Worm (Caenorhabditis elegans): ENCODE data around the gene ZK892.6.

Gene ZK892.6

ce11 chrII:9980077-9980631 is at the start of gene ZK892.6:
Gene ZK892.6, minus strand, starts transcription at chrII:9980127.
- TF ChIP-seq klf-2 (GFP tag; conservative IDR thresholded peaks at IDR 0.05) (no peak), tab-1 (GFP tag; IDR thresholded peaks at IDR 0.05) (no peak)

- TF ChIP-seq T22C8.4 (GFP tag; IDR thresholded peaks at IDR 0.05) (no peak), ztf-23 (GFP tag; IDR thresholded peaks at IDR 0.05) (no peak), cog-1 (tag; optimal IDR thresholded peaks at IDR 0.05) (no peak)
Observed at ce11 chrII:10029044-10029443, 49.1 kb upstream of the ZK892.6 start.

- no peak for TF ChIP-seq cog-1 (tag; optimal IDR thresholded peaks at IDR 0.05)
- no peak for TF ChIP-seq ztf-23 (GFP tag; IDR thresholded peaks at IDR 0.05)
- TF ChIP-seq tab-1 (GFP tag; IDR thresholded peaks at IDR 0.05), result no peak
- TF ChIP-seq ztf-29 (GFP tag; IDR thresholded peaks at IDR 0.05), result no peak
- no peak for TF ChIP-seq T22C8.4 (GFP tag; IDR thresholded peaks at IDR 0.05)
- TF ChIP-seq ref-1 (GFP tag; conservative IDR thresholded peaks at IDR 0.05), result no peak
- TF ChIP-seq med-1 (GFP tag; optimal IDR thresholded peaks at IDR 0.05; ENCODE audit: insufficient read depth), result no peak
- TF ChIP-seq klf-2 (GFP tag; conservative IDR thresholded peaks at IDR 0.05), result no peak
- no peak for TF ChIP-seq flt-1 (GFP tag; IDR thresholded peaks at IDR 0.05)
Observed at ce11 chrII:10028195-10028594, 48.3 kb upstream of the ZK892.6 start, which contains the start of gene F52H3.6. Gene F52H3.6, minus strand, starts transcription at chrII:10028422.

- TF ChIP-seq med-1 (GFP tag; optimal IDR thresholded peaks at IDR 0.05; ENCODE audit: insufficient read depth) (no peak), cog-1 (tag; optimal IDR thresholded peaks at IDR 0.05) (no peak), ztf-29 (GFP tag; IDR thresholded peaks at IDR 0.05) (no peak), flt-1 (GFP tag; IDR thresholded peaks at IDR 0.05) (no peak), klf-2 (GFP tag; conservative IDR thresholded peaks at IDR 0.05) (no peak), tab-1 (GFP tag; IDR thresholded peaks at IDR 0.05) (no peak), ztf-23 (GFP tag; IDR thresholded peaks at IDR 0.05) (no peak), ref-1 (GFP tag; conservative IDR thresholded peaks at IDR 0.05) (no peak), T22C8.4 (GFP tag; IDR thresholded peaks at IDR 0.05) (no peak)
Observed at ce11 chrII:10025059-10025458, 45.1 kb upstream of the ZK892.6 start.

ce11 chrII:10021749-10022148 is 41.8 kb upstream of the ZK892.6 start:
- no peak for TF ChIP-seq ztf-29 (GFP tag; IDR thresholded peaks at IDR 0.05)
- TF ChIP-seq tab-1 (GFP tag; IDR thresholded peaks at IDR 0.05), result no peak
- no peak for TF ChIP-seq ref-1 (GFP tag; conservative IDR thresholded peaks at IDR 0.05)
- TF ChIP-seq cog-1 (tag; optimal IDR thresholded peaks at IDR 0.05), result no peak
- TF ChIP-seq T22C8.4 (GFP tag; IDR thresholded peaks at IDR 0.05), result no peak
- no peak for TF ChIP-seq flt-1 (GFP tag; IDR thresholded peaks at IDR 0.05)
- no peak for TF ChIP-seq ztf-23 (GFP tag; IDR thresholded peaks at IDR 0.05)
- TF ChIP-seq med-1 (GFP tag; optimal IDR thresholded peaks at IDR 0.05; ENCODE audit: insufficient read depth), result no peak
- TF ChIP-seq klf-2 (GFP tag; conservative IDR thresholded peaks at IDR 0.05), result no peak

- TF ChIP-seq ref-1 (GFP tag; conservative IDR thresholded peaks at IDR 0.05) (no peak), tab-1 (GFP tag; IDR thresholded peaks at IDR 0.05) (no peak), ztf-23 (GFP tag; IDR thresholded peaks at IDR 0.05) (no peak), flt-1 (GFP tag; IDR thresholded peaks at IDR 0.05) (no peak), ztf-29 (GFP tag; IDR thresholded peaks at IDR 0.05) (no peak)
Observed at ce11 chrII:10019669-10020068, 39.7 kb upstream of the ZK892.6 start.

ce11 chrII:10017528-10017927 is 37.6 kb upstream of the ZK892.6 start:
- TF ChIP-seq klf-2 (GFP tag; conservative IDR thresholded peaks at IDR 0.05) (no peak), tab-1 (GFP tag; IDR thresholded peaks at IDR 0.05) (no peak), ref-1 (GFP tag; conservative IDR thresholded peaks at IDR 0.05) (no peak)

- TF ChIP-seq klf-2 (GFP tag; conservative IDR thresholded peaks at IDR 0.05) (no peak), ztf-29 (GFP tag; IDR thresholded peaks at IDR 0.05) (no peak), med-1 (GFP tag; optimal IDR thresholded peaks at IDR 0.05; ENCODE audit: insufficient read depth) (no peak), T22C8.4 (GFP tag; IDR thresholded peaks at IDR 0.05) (no peak), ztf-23 (GFP tag; IDR thresholded peaks at IDR 0.05) (no peak), tab-1 (GFP tag; IDR thresholded peaks at IDR 0.05) (no peak), ref-1 (GFP tag; conservative IDR thresholded peaks at IDR 0.05) (no peak), flt-1 (GFP tag; IDR thresholded peaks at IDR 0.05) (no peak), cog-1 (tag; optimal IDR thresholded peaks at IDR 0.05) (no peak)
Observed at ce11 chrII:10016013-10016412, 36.1 kb upstream of the ZK892.6 start, which contains the start of gene lec-2. Gene lec-2, minus strand, starts transcription at chrII:10016183.

- TF ChIP-seq flt-1 (GFP tag; IDR thresholded peaks at IDR 0.05) (no peak), klf-2 (GFP tag; conservative IDR thresholded peaks at IDR 0.05) (no peak), tab-1 (GFP tag; IDR thresholded peaks at IDR 0.05) (no peak), med-1 (GFP tag; optimal IDR thresholded peaks at IDR 0.05; ENCODE audit: insufficient read depth) (no peak), ztf-23 (GFP tag; IDR thresholded peaks at IDR 0.05) (no peak), ref-1 (GFP tag; conservative IDR thresholded peaks at IDR 0.05) (no peak), T22C8.4 (GFP tag; IDR thresholded peaks at IDR 0.05) (no peak)
Observed at ce11 chrII:10014384-10014783, 34.5 kb upstream of the ZK892.6 start.

ce11 chrII:10012490-10012889 is 32.6 kb upstream of the ZK892.6 start:
- no peak for TF ChIP-seq klf-2 (GFP tag; conservative IDR thresholded peaks at IDR 0.05)
- no peak for TF ChIP-seq cog-1 (tag; optimal IDR thresholded peaks at IDR 0.05)
- TF ChIP-seq ztf-29 (GFP tag; IDR thresholded peaks at IDR 0.05), result no peak
- no peak for TF ChIP-seq ztf-23 (GFP tag; IDR thresholded peaks at IDR 0.05)

ce11 chrII:10011733-10012132 is 31.8 kb upstream of the ZK892.6 start:
- no peak for TF ChIP-seq klf-2 (GFP tag; conservative IDR thresholded peaks at IDR 0.05)
- TF ChIP-seq ref-1 (GFP tag; conservative IDR thresholded peaks at IDR 0.05), result no peak
- TF ChIP-seq flt-1 (GFP tag; IDR thresholded peaks at IDR 0.05), result no peak
- no peak for TF ChIP-seq ztf-29 (GFP tag; IDR thresholded peaks at IDR 0.05)
- TF ChIP-seq T22C8.4 (GFP tag; IDR thresholded peaks at IDR 0.05), result no peak
